Worm (Caenorhabditis elegans): ENCODE results near the gene clec-1.

clec-1 gene

ce11 chrV:5704467-5704866, 4.5 kb downstream of the clec-1 start:
- TF ChIP-seq ztf-11 (tag; optimal IDR thresholded peaks at IDR 0.05), result no peak
- TF ChIP-seq nhr-11 (tag; optimal IDR thresholded peaks at IDR 0.05), result peak; percentile 46

DNA sequence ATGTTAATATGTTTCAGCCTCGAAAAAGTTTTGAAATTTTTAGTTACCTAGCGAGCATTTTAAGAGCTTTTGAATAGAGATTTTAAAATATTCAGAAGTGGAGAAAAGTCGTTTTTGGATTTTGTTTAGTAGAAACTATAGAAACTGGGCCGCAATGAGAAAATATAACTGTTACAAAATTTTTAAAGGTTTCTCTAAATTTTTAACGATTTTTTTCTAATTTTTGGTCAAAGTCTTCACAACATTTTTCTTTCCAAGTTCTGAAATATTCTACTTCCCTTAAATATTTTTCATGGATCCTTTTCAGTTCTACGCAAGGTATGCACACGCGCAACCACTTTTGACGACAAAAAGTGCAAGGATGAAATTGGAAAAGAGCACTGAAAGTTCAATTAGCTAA, 5.6 kb downstream of the clec-1 start, which contains the start of gene peli-1:
peli-1 (plus strand) TSS at position 301 of the 400 bp plus-strand sequence.
- TF ChIP-seq R02D3.7 (tag; optimal IDR thresholded peaks at IDR 0.05), result no peak
- no peak for TF ChIP-seq aly-2 (tag; optimal IDR thresholded peaks at IDR 0.05)
- TF ChIP-seq ztf-11 (tag; optimal IDR thresholded peaks at IDR 0.05), result no peak
- TF ChIP-seq daf-12 (tag; optimal IDR thresholded peaks at IDR 0.05), result no peak
- no peak for TF ChIP-seq fkh-10 (GFP tag; optimal IDR thresholded peaks at IDR 0.05)
- no peak for TF ChIP-seq nhr-23 (tag; optimal IDR thresholded peaks at IDR 0.05)

DNA sequence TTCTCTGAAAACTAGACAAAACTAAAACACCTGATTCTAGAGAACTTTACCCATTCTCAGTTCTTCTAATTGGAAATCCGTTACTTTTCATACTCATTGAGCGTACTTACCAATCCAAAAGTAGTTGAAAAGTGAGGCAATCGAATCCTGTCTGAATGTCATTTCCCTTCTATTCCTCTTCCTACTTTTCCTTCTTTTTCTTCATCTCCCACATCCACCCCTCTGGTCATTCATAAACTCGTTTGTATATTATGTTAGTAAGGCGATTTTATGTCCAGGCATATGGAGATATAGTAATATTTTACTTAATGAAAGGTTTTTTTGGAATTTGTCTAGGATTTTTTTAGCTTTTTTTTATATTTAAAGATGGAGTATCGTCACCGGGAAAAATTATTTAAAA, 8.4 kb downstream of the clec-1 start:
- no peak for TF ChIP-seq nhr-67 (tag; optimal IDR thresholded peaks at IDR 0.05)
- no peak for TF ChIP-seq unc-39 (tag; optimal IDR thresholded peaks at IDR 0.05)
- TF ChIP-seq unc-62 (GFP tag; optimal IDR thresholded peaks at IDR 0.05), result no peak
- TF ChIP-seq lin-15B (tag; optimal IDR thresholded peaks at IDR 0.05), result no peak
- no peak for TF ChIP-seq lin-39 (tag; optimal IDR thresholded peaks at IDR 0.05)
- TF ChIP-seq snpc-4 (tag; optimal IDR thresholded peaks at IDR 0.05), result no peak
- no peak for TF ChIP-seq elt-1 (tag; optimal IDR thresholded peaks at IDR 0.05)
- no peak for TF ChIP-seq nhr-77 (tag; optimal IDR thresholded peaks at IDR 0.05)
- TF ChIP-seq ceh-16 (tag; optimal IDR thresholded peaks at IDR 0.05), result no peak
- TF ChIP-seq fos-1 (tag; optimal IDR thresholded peaks at IDR 0.05), result no peak

DNA sequence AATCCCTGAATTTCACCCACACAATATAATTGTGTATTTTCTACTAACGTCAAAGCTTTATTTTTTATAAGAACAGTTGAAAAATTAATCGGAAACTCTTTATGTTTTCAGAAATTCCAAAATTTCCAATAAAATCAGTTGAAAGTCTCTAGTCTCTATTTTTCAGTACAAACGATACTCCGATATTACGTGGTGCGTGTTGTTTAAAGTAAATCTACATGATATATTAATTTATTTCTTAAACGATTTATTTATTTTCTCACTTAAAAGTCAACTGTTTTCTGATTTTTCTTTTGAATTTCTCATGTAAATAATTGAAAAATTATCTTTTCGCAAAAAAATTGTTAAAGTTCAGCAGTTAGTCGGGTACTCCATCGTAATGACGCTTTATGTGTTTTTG, 12.2 kb downstream of the clec-1 start:
- no peak for TF ChIP-seq eor-1 (tag; optimal IDR thresholded peaks at IDR 0.05)
- no peak for TF ChIP-seq ceh-28 (tag; optimal IDR thresholded peaks at IDR 0.05)
- no peak for TF ChIP-seq skn-1 (tag; optimal IDR thresholded peaks at IDR 0.05)
- no peak for TF ChIP-seq nhr-237 (tag; optimal IDR thresholded peaks at IDR 0.05)
- TF ChIP-seq nhr-28 (tag; optimal IDR thresholded peaks at IDR 0.05), result no peak
- no peak for TF ChIP-seq nhr-23 (tag; optimal IDR thresholded peaks at IDR 0.05)
- TF ChIP-seq fos-1 (tag; optimal IDR thresholded peaks at IDR 0.05), result no peak
- no peak for TF ChIP-seq egl-27 (tag; optimal IDR thresholded peaks at IDR 0.05)
- no peak for TF ChIP-seq ceh-9 (tag; optimal IDR thresholded peaks at IDR 0.05)
- no peak for TF ChIP-seq R02D3.7 (tag; optimal IDR thresholded peaks at IDR 0.05)
- TF ChIP-seq snpc-4 (tag; optimal IDR thresholded peaks at IDR 0.05), result no peak
- no peak for TF ChIP-seq daf-12 (tag; optimal IDR thresholded peaks at IDR 0.05)
- TF ChIP-seq nhr-25 (tag; optimal IDR thresholded peaks at IDR 0.05), result no peak
- no peak for TF ChIP-seq pha-4 (tag; optimal IDR thresholded peaks at IDR 0.05)
- TF ChIP-seq lin-15B (tag; optimal IDR thresholded peaks at IDR 0.05), result no peak
- TF ChIP-seq nhr-77 (tag; optimal IDR thresholded peaks at IDR 0.05), result no peak
- no peak for TF ChIP-seq jun-1 (tag; optimal IDR thresholded peaks at IDR 0.05)
- TF ChIP-seq nhr-11 (tag; optimal IDR thresholded peaks at IDR 0.05), result no peak
- no peak for TF ChIP-seq mdl-1 (tag; optimal IDR thresholded peaks at IDR 0.05)

- peak; percentile 91 for TF ChIP-seq elt-2 (tag; optimal IDR thresholded peaks at IDR 0.05)
- no peak for TF ChIP-seq egl-27 (tag; optimal IDR thresholded peaks at IDR 0.05)
- TF ChIP-seq sea-2 (GFP tag; optimal IDR thresholded peaks at IDR 0.05), result no peak
- TF ChIP-seq unc-39 (tag; optimal IDR thresholded peaks at IDR 0.05), result no peak
- TF ChIP-seq ceh-9 (tag; optimal IDR thresholded peaks at IDR 0.05), result no peak
- peak; percentile 1 for TF ChIP-seq ama-1 (optimal IDR thresholded peaks at IDR 0.05)
- TF ChIP-seq lin-39 (tag; optimal IDR thresholded peaks at IDR 0.05), result no peak
- TF ChIP-seq R02D3.7 (tag; optimal IDR thresholded peaks at IDR 0.05), result no peak
- TF ChIP-seq nfya-1 (tag; optimal IDR thresholded peaks at IDR 0.05; ENCODE audit: insufficient read depth), result no peak
- no peak for TF ChIP-seq ceh-82 (tag; optimal IDR thresholded peaks at IDR 0.05)
- no peak for TF ChIP-seq elt-3 (tag; optimal IDR thresholded peaks at IDR 0.05)
- no peak for TF ChIP-seq ZK546.5 (tag; optimal IDR thresholded peaks at IDR 0.05)
- TF ChIP-seq unc-62 (GFP tag; optimal IDR thresholded peaks at IDR 0.05), result no peak
- peak; percentile 75 for TF ChIP-seq pqm-1 (tag; optimal IDR thresholded peaks at IDR 0.05)
- no peak for TF ChIP-seq aly-2 (tag; optimal IDR thresholded peaks at IDR 0.05)
- TF ChIP-seq nhr-237 (tag; optimal IDR thresholded peaks at IDR 0.05), result no peak
- no peak for TF ChIP-seq snpc-4 (tag; optimal IDR thresholded peaks at IDR 0.05)
- TF ChIP-seq elt-1 (tag; optimal IDR thresholded peaks at IDR 0.05), result no peak
- TF ChIP-seq jun-1 (tag; optimal IDR thresholded peaks at IDR 0.05), result peak; percentile 15
These were observed 12.7 kb downstream of the clec-1 start, which contains the start of gene gcst-1 for ce11 chrV:5712652-5713051. gcst-1 (plus strand) TSS chrV:5712928.

All from whole organism, L3 larva.